Worm (Caenorhabditis elegans) whole organism, young adult: Measurements from ENCODE around the gene C33G3.4.

Source experiments
- B0336.3 ChIP-seq: fragments of 200-800 bp; sonication (Bioruptor generic); IDR thresholded peaks from 2 replicates; pipeline ENCODE4 v1.3.6; 2022; ENCODE audit warnings: missing genetic modification characterization, missing compliant biosample characterization
- F57C9.4 ChIP-seq: sonication (generic microtip); optimal IDR thresholded peaks from 2 replicates; lab custom pipeline; 2017; ENCODE audit warnings: mild to moderate bottlenecking, missing genetic modification characterization, missing compliant biosample characterization
- ceh-100 ChIP-seq: fragments of 200-800 bp; sonication (Bioruptor generic); IDR thresholded peaks from 2 replicates; pipeline ENCODE4 v1.3.6; 2022; ENCODE audit warnings: missing genetic modification reagents, missing genetic modification characterization, missing compliant biosample characterization
- ceh-27 ChIP-seq: fragments of 200-800 bp; sonication (Bioruptor generic); optimal IDR thresholded peaks from 2 replicates; lab custom pipeline; 2018; ENCODE audit warnings: mild to moderate bottlenecking, missing genetic modification characterization, moderate library complexity, missing compliant biosample characterization
- ceh-91 ChIP-seq: fragments of 200-800 bp; sonication (Bioruptor generic); IDR thresholded peaks from 2 replicates; pipeline ENCODE4 v1.3.6; 2022; ENCODE audit warnings: missing genetic modification reagents, missing genetic modification characterization, missing compliant biosample characterization
- chd-7 ChIP-seq: sonication (generic microtip); optimal IDR thresholded peaks from 2 replicates; lab custom pipeline; 2016; ENCODE audit warnings: mild to moderate bottlenecking, missing genetic modification characterization, moderate library complexity, missing compliant biosample characterization
- ets-4 ChIP-seq: fragments of 200-800 bp; sonication (Bioruptor generic); optimal IDR thresholded peaks from 2 replicates; lab custom pipeline; 2018; ENCODE audit warnings: mild to moderate bottlenecking, missing genetic modification characterization, missing compliant biosample characterization
- lsy-27 ChIP-seq: sonication (generic microtip); optimal IDR thresholded peaks from 2 replicates; lab custom pipeline; 2017; ENCODE audit warnings: missing genetic modification characterization, mild to moderate bottlenecking, missing compliant biosample characterization, antibody characterized with exemption, missing genotype, borderline replicate concordance; ENCODE audit not compliant: insufficient read depth
- mcd-1 ChIP-seq: fragments of 200-800 bp; sonication (Bioruptor generic); IDR thresholded peaks from 2 replicates; pipeline ENCODE4 v1.3.6; 2022; ENCODE audit warnings: missing genetic modification reagents, missing genetic modification characterization, missing compliant biosample characterization
- snpc-4 ChIP-seq, 5 experiments: fragments of 150-350 bp in 1 of 5; sonication (generic microtip) in 4 of 5; optimal IDR thresholded peaks; 2 replicates each; lab custom pipeline; 2014 to 2018; ENCODE audit warnings: missing genetic modification characterization in 5 of 5, missing biosample characterization in 3 of 5, antibody characterized with exemption in 2 of 5, mild to moderate bottlenecking in 2 of 5, missing compliant biosample characterization in 2 of 5, missing genotype in 2 of 5, moderate library complexity in 2 of 5, missing genetic modification reagents in 1 of 5
- sptf-2 ChIP-seq: fragments of 200-800 bp; sonication (Bioruptor generic); optimal IDR thresholded peaks from 2 replicates; lab custom pipeline; 2018; ENCODE audit warnings: mild to moderate bottlenecking, missing genetic modification characterization, missing compliant biosample characterization
- unc-62 ChIP-seq: fragments of 150-350 bp; optimal IDR thresholded peaks from 2 replicates; lab custom pipeline; 2014; ENCODE audit warnings: missing biosample characterization, missing genetic modification reagents, missing genetic modification characterization
- zim-3 ChIP-seq: sonication (generic microtip); optimal IDR thresholded peaks from 2 replicates; lab custom pipeline; 2017; ENCODE audit warnings: mild to moderate bottlenecking, missing genetic modification characterization, moderate library complexity, missing compliant biosample characterization

ce11 chrX:14053754-14054153, 17.2 kb upstream of the C33G3.4 start:
- no peak for TF ChIP-seq zim-3 (tag; lab: Kevin White, UChicago)
- TF ChIP-seq B0336.3 (GFP tag; lab: Robert Waterston, UW): no peak
- TF ChIP-seq lsy-27 (tag; lab: Kevin White, UChicago): no peak
- TF ChIP-seq sptf-2 (GFP tag; lab: Kevin White, UChicago): no peak
- TF ChIP-seq ceh-100: no peak
- TF ChIP-seq snpc-4 (GFP tag; optimal IDR thresholded peaks at IDR 0.05; lab: Kevin White, UChicago): no peak
- no peak for TF ChIP-seq snpc-4 (tag; optimal IDR thresholded peaks at IDR 0.05; lab: Kevin White, UChicago)
- TF ChIP-seq mcd-1 (GFP tag; lab: Robert Waterston, UW): no peak
- TF ChIP-seq ets-4 (GFP tag; lab: Kevin White, UChicago): no peak
- TF ChIP-seq ceh-91 (GFP tag; lab: Robert Waterston, UW): no peak
- TF ChIP-seq chd-7: no peak
- no peak for TF ChIP-seq ceh-27 (GFP tag; lab: Kevin White, UChicago)
- no peak for TF ChIP-seq unc-62
- TF ChIP-seq F57C9.4 (tag; lab: Kevin White, UChicago): no peak
